Worm (Caenorhabditis elegans): ENCODE results near the gene F49C12.9.

DNA sequence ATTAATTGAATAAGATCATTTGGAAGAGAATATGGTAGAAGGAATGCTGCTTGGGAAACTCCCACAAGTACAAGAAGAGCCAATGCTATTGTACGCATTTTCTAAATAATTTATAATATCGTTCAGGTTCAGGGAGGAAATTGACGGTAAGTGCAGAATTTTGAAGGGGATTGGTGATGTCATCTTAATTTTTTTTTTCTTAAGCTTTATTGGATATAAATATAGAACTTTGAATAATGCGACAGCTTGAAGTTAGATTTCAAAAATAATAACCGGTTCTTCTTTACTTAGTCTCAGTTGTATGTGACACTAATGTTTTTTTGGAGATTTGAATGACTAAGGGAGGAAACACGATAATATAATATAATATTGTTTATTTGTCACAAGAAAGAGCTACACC, 14.7 kb upstream of the F49C12.9 start, which contains the start of gene nspg-7.1:
- TF ChIP-seq tab-1 (GFP tag; IDR thresholded peaks at IDR 0.05) (no peak), flt-1 (GFP tag; IDR thresholded peaks at IDR 0.05) (no peak), T22C8.4 (GFP tag; IDR thresholded peaks at IDR 0.05) (no peak), med-1 (GFP tag; optimal IDR thresholded peaks at IDR 0.05; ENCODE audit: insufficient read depth) (no peak), ztf-29 (GFP tag; IDR thresholded peaks at IDR 0.05) (no peak), klf-2 (GFP tag; conservative IDR thresholded peaks at IDR 0.05) (no peak), cog-1 (tag; optimal IDR thresholded peaks at IDR 0.05) (no peak), ref-1 (GFP tag; conservative IDR thresholded peaks at IDR 0.05) (no peak)
